Fruit fly (Drosophila melanogaster): ENCODE measurements around the gene S6KL.

Gene S6KL

dm6 chrX:18849022-18849368 lies 60.7 kb downstream of the S6KL start:
- TF ChIP-seq dmrt93B (GFP tag; optimal IDR thresholded peaks at IDR 0.05) (no peak), Hr78 (GFP tag; optimal IDR thresholded peaks at IDR 0.05) (no peak), N (GFP tag; optimal IDR thresholded peaks at IDR 0.05) (no peak), rgr (GFP tag; optimal IDR thresholded peaks at IDR 0.05) (no peak), CrebA (GFP tag; optimal IDR thresholded peaks at IDR 0.05; ENCODE audit: borderline replicate concordance) (no peak), OdsH (GFP tag; optimal IDR thresholded peaks at IDR 0.05) (no peak), psq (GFP tag; optimal IDR thresholded peaks at IDR 0.05) (no peak), Dif (GFP tag; optimal IDR thresholded peaks at IDR 0.05; ENCODE audit: partially characterized antibody) (no peak), brk (GFP tag; optimal IDR thresholded peaks at IDR 0.05) (no peak), Hr83 (GFP tag; optimal IDR thresholded peaks at IDR 0.05; ENCODE audit: poor library complexity, severe bottlenecking) (no peak), tai (GFP tag; optimal IDR thresholded peaks at IDR 0.05) (no peak), usp (GFP tag; optimal IDR thresholded peaks at IDR 0.05) (no peak), Myc (optimal IDR thresholded peaks at IDR 0.05) (no peak), Sp1 (GFP tag; optimal IDR thresholded peaks at IDR 0.05) (no peak), br (GFP tag; optimal IDR thresholded peaks at IDR 0.05) (no peak)
